Worm (Caenorhabditis elegans): Measurements from ENCODE around the gene nlp-46.
A peak's percentile ranks its signal among the peaks of the same experiment; 100 is the strongest.

The nlp-46 gene

DNA sequence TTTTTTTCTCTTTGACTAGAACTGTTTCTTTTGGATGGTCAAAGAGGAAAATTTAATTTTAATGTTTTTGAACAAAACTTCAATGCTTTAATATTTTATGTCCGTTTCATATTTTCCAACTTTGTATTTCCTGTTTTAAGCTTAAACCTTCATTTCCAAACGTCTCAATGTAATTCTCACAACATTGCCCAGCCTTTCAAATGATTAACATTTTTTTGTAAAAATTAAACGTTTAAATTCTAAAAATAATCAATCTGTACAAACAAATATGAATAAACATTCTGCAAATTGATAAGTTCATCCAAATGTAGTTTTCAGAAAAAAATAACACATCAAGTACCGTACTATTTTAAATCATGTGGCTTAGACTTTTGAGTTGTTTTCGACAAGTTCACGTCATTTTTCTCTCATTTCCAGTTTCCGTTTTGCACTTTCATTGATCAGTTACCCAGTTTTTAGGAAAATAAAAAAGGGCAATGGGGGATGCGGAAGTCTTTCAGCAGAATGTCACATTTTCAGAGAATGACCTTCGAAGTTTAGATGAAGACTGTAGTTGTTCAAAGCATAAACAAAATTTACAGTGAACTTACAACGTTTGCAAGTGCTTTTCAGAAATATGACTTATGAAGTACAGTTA, 36.7 kb upstream of the nlp-46 start:
- TF ChIP-seq unc-55 (GFP tag; optimal IDR thresholded peaks at IDR 0.05) (no peak), lsy-2 (tag; optimal IDR thresholded peaks at IDR 0.05) (peak in 1 of 2 experiments; percentile 43), ceh-82 (tag; optimal IDR thresholded peaks at IDR 0.05) (no peak), blmp-1 (tag; optimal IDR thresholded peaks at IDR 0.05; ENCODE audit: insufficient read depth) (peak; percentile 48), nhr-10 (tag; optimal IDR thresholded peaks at IDR 0.05) (no peak), nhr-25 (tag; optimal IDR thresholded peaks at IDR 0.05) (peak; percentile 37), lin-39 (tag; optimal IDR thresholded peaks at IDR 0.05) (no peak), nhr-11 (tag; optimal IDR thresholded peaks at IDR 0.05) (peak; percentile 83), sma-9 (GFP tag; optimal IDR thresholded peaks at IDR 0.05) (no peak), sma-9 (tag; optimal IDR thresholded peaks at IDR 0.05) (no peak), nhr-21 (tag; optimal IDR thresholded peaks at IDR 0.05) (peak; percentile 60), fos-1 (tag; optimal IDR thresholded peaks at IDR 0.05) (peak; percentile 45)

DNA sequence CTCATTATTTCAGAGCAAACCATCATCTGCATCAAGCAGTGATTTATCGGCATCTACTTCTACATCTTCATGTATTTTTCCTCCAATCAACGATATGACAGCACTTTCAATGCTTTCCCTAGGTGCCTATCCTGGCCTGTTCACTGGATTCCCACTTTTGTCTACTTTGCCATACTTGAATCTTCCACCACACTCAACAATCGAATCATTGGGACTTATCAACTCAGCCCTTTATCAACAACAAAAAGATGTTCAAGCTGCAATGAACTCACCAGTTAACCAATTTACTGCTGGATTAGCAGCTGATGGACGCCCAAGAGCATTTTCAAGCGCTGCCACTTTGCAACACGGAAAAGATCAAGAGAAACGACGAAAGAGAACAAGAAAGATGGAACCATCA, 35.1 kb upstream of the nlp-46 start:
- TF ChIP-seq ztf-1 (GFP tag; conservative IDR thresholded peaks at IDR 0.05): no peak
- no peak for TF ChIP-seq lin-13 (GFP tag; optimal IDR thresholded peaks at IDR 0.05)
- TF ChIP-seq fos-1 (tag; optimal IDR thresholded peaks at IDR 0.05): no peak
- no peak for TF ChIP-seq dmd-4 (tag; optimal IDR thresholded peaks at IDR 0.05)
- TF ChIP-seq nhr-21 (tag; optimal IDR thresholded peaks at IDR 0.05): no peak
- TF ChIP-seq egl-27 (tag; optimal IDR thresholded peaks at IDR 0.05): no peak
- no peak for TF ChIP-seq elt-3 (tag; optimal IDR thresholded peaks at IDR 0.05)
- TF ChIP-seq elt-1 (tag; optimal IDR thresholded peaks at IDR 0.05): no peak
- no peak for TF ChIP-seq F13H6.1 (tag; optimal IDR thresholded peaks at IDR 0.05)
- TF ChIP-seq ztf-4 (tag; optimal IDR thresholded peaks at IDR 0.05): no peak
- TF ChIP-seq aly-2 (tag; optimal IDR thresholded peaks at IDR 0.05): no peak
- no peak for TF ChIP-seq Y55F3AM.14 (GFP tag; optimal IDR thresholded peaks at IDR 0.05)
- no peak for TF ChIP-seq unc-39 (tag; optimal IDR thresholded peaks at IDR 0.05)
- TF ChIP-seq nhr-12 (tag; optimal IDR thresholded peaks at IDR 0.05): no peak
- TF ChIP-seq nhr-6 (tag; optimal IDR thresholded peaks at IDR 0.05): no peak
- TF ChIP-seq skn-1 (tag; optimal IDR thresholded peaks at IDR 0.05): no peak
- no peak for TF ChIP-seq blmp-1 (tag; optimal IDR thresholded peaks at IDR 0.05; ENCODE audit: insufficient read depth)
- no peak for TF ChIP-seq nhr-10 (tag; optimal IDR thresholded peaks at IDR 0.05)
- no peak for TF ChIP-seq alr-1 (tag; optimal IDR thresholded peaks at IDR 0.05)

- no peak for TF ChIP-seq elt-3 (tag; optimal IDR thresholded peaks at IDR 0.05)
- no peak for TF ChIP-seq R02D3.7 (tag; optimal IDR thresholded peaks at IDR 0.05)
- no peak for TF ChIP-seq mdl-1 (tag; optimal IDR thresholded peaks at IDR 0.05)
- TF ChIP-seq peb-1 (tag; optimal IDR thresholded peaks at IDR 0.05): no peak
- no peak for TF ChIP-seq ztf-4 (tag; optimal IDR thresholded peaks at IDR 0.05)
- TF ChIP-seq lin-11 (tag; optimal IDR thresholded peaks at IDR 0.05): no peak
- no peak for TF ChIP-seq unc-55 (GFP tag; optimal IDR thresholded peaks at IDR 0.05)
- no peak for TF ChIP-seq mab-5 (tag; optimal IDR thresholded peaks at IDR 0.05)
These were observed 34.7 kb upstream of the nlp-46 start, which contains the start of gene F45D3.2 for ce11 chrV:12540739-12541138. Gene F45D3.2 (plus strand): TSS chrV:12541039.

DNA sequence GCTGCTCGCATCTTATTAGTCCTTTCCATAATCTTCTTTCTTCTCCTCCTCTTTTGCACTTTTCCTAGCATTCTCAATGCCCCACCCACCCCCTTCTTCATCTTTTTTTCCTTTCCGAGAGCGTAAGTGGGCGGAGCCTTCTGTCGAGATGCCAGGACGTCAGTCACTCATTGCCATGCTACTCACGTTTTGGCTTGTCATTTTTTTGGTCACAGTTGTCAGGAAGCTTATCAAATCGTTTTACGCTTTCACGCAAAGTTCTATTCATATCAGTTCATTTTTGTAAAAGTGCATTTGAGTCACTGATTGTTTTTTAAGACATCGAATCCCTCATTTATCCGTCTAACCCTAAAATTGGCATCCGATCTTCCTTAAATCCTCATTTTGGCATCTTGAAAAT, 33.9 kb upstream of the nlp-46 start:
- TF ChIP-seq egl-27 (tag; optimal IDR thresholded peaks at IDR 0.05) (no peak), unc-62 (GFP tag; optimal IDR thresholded peaks at IDR 0.05) (peak; percentile 46), zag-1 (tag; optimal IDR thresholded peaks at IDR 0.05) (peak; percentile 8), fos-1 (tag; optimal IDR thresholded peaks at IDR 0.05) (peak; percentile 92)

ce11 chrV:12538984-12539852, 33.1 kb upstream of the nlp-46 start:
- TF ChIP-seq nhr-10 (tag; optimal IDR thresholded peaks at IDR 0.05) (no peak), nhr-237 (tag; optimal IDR thresholded peaks at IDR 0.05) (no peak), unc-39 (tag; optimal IDR thresholded peaks at IDR 0.05) (no peak), elt-1 (tag; optimal IDR thresholded peaks at IDR 0.05) (peak; percentile 56), skn-1 (tag; optimal IDR thresholded peaks at IDR 0.05) (no peak), sma-9 (GFP tag; optimal IDR thresholded peaks at IDR 0.05) (peak; percentile 49), sma-9 (tag; optimal IDR thresholded peaks at IDR 0.05) (no peak), Y55F3AM.14 (GFP tag; optimal IDR thresholded peaks at IDR 0.05) (peak; percentile 20), lsy-2 (tag; optimal IDR thresholded peaks at IDR 0.05) (peak in 1 of 2 experiments; percentile 44), fos-1 (tag; optimal IDR thresholded peaks at IDR 0.05) (peak; percentile 23)

Data from whole organism, L2 larva.